Worm (Caenorhabditis elegans): ENCODE results near the gene sorb-1.
A peak's percentile ranks its signal among the peaks of the same experiment; 100 is the strongest.

DNA sequence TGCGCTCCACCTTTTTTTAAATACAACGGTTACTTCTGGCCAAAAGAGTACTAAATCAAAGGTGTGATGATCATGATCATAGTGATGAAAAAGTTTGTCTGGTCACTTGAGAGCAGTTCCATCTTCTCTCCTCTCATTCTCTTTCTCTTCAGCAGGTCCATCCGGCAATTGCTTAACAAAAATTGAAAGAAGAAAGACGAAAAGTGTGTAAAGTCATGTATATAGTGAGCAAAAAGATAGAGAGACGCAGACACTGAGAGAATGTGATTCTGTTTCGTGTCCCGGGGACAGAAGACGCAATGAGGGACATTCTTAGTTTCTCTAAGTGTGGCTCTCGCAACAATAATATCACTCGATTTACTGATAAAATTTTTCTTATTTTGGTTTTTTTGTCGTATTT, 1.3 kb upstream of the sorb-1 start:
- TF ChIP-seq K09A11.1 (tag; optimal IDR thresholded peaks at IDR 0.05; ENCODE audit: insufficient read depth), result no peak
- TF ChIP-seq unc-55 (GFP tag; optimal IDR thresholded peaks at IDR 0.05), result peak; percentile 34
- TF ChIP-seq pag-3 (tag; optimal IDR thresholded peaks at IDR 0.05; ENCODE audit: borderline replicate concordance), result no peak
- TF ChIP-seq ztf-16 (tag; optimal IDR thresholded peaks at IDR 0.05), result no peak
- TF ChIP-seq npax-4 (tag; optimal IDR thresholded peaks at IDR 0.05), result no peak
- no peak for TF ChIP-seq lim-6 (tag; optimal IDR thresholded peaks at IDR 0.05)
- no peak for TF ChIP-seq ceh-31 (tag; optimal IDR thresholded peaks at IDR 0.05)
- no peak for TF ChIP-seq sox-4 (tag; optimal IDR thresholded peaks at IDR 0.05)

All from whole organism, late embryonic.